Worm (Caenorhabditis elegans) whole organism, L1 larva: ENCODE results near the gene F49E12.8.
A peak's percentile ranks its signal among the peaks of the same experiment; 100 is the strongest.

Source experiments
- C16A3.4 ChIP-seq: fragments of 150-350 bp; optimal IDR thresholded peaks from 2 replicates; lab custom pipeline; 2014; ENCODE audit warnings: missing biosample characterization, missing genetic modification characterization
- C34B4.2 ChIP-seq: sonication (generic microtip); optimal IDR thresholded peaks from 2 replicates; lab custom pipeline; 2017; ENCODE audit warnings: mild to moderate bottlenecking, missing genetic modification characterization, missing compliant biosample characterization
- F16B12.6 ChIP-seq: fragments of 150-350 bp; optimal IDR thresholded peaks from 2 replicates; lab custom pipeline; 2014; ENCODE audit warnings: missing biosample characterization, missing genetic modification characterization
- alr-1 ChIP-seq: fragments of 200-800 bp; sonication (Bioruptor generic); optimal IDR thresholded peaks from 2 replicates; lab custom pipeline; 2018; ENCODE audit warnings: borderline replicate concordance, mild to moderate bottlenecking, missing genetic modification characterization, missing compliant biosample characterization
- ama-1 ChIP-seq: fragments of 150-350 bp; optimal IDR thresholded peaks from 2 replicates; lab custom pipeline; 2014
- blmp-1 ChIP-seq: fragments of 150-350 bp; optimal IDR thresholded peaks from 2 replicates; lab custom pipeline; 2014; ENCODE audit warnings: missing biosample characterization, missing genetic modification characterization
- ceh-63 ChIP-seq: fragments of 200-800 bp; sonication (Bioruptor generic); optimal IDR thresholded peaks from 2 replicates; lab custom pipeline; 2018; ENCODE audit warnings: mild to moderate bottlenecking, missing genetic modification characterization, missing compliant biosample characterization
- ceh-90 ChIP-seq: sonication (generic microtip); optimal IDR thresholded peaks from 2 replicates; lab custom pipeline; 2016; ENCODE audit warnings: missing genetic modification characterization, missing compliant biosample characterization
- dpl-1 ChIP-seq, 3 experiments: fragments of 150-350 bp in 2 of 3; sonication (generic microtip) in 1 of 3; optimal IDR thresholded peaks; 2 replicates each; lab custom pipeline; 2014 to 2017; ENCODE audit warnings: missing biosample characterization in 3 of 3, missing genetic modification characterization in 3 of 3, missing genetic modification reagents in 3 of 3
- dsc-1 ChIP-seq: sonication (generic microtip); optimal IDR thresholded peaks from 2 replicates; lab custom pipeline; 2016; ENCODE audit warnings: mild to moderate bottlenecking, missing genetic modification characterization, missing compliant biosample characterization
- efl-3 ChIP-seq: fragments of 200-800 bp; sonication (Bioruptor generic); optimal IDR thresholded peaks from 2 replicates; lab custom pipeline; 2018; ENCODE audit warnings: mild to moderate bottlenecking, missing genetic modification characterization, missing compliant biosample characterization
- egl-13 ChIP-seq: sonication (generic microtip); optimal IDR thresholded peaks from 2 replicates; lab custom pipeline; 2016; ENCODE audit warnings: missing genotype, missing genetic modification reagents, missing genetic modification characterization, missing compliant biosample characterization
- elt-2 ChIP-seq: sonication (generic microtip); optimal IDR thresholded peaks from 2 replicates; lab custom pipeline; 2016; ENCODE audit warnings: missing genetic modification characterization, mild to moderate bottlenecking, inconsistent platforms, missing compliant biosample characterization, missing genetic modification reagents
- ets-5 ChIP-seq: fragments of 200-800 bp; sonication (Bioruptor generic); IDR thresholded peaks from 2 replicates; pipeline ENCODE4 v1.3.6; 2022; ENCODE audit warnings: missing genetic modification characterization, missing compliant biosample characterization
- fkh-10 ChIP-seq: sonication (generic microtip); optimal IDR thresholded peaks from 2 replicates; lab custom pipeline; 2017; ENCODE audit warnings: missing biosample characterization, missing genetic modification reagents, missing genetic modification characterization
- fkh-4 ChIP-seq: sonication (generic microtip); optimal IDR thresholded peaks from 2 replicates; lab custom pipeline; 2016; ENCODE audit warnings: missing compliant biosample characterization, missing genetic modification characterization, borderline replicate concordance
- fos-1 ChIP-seq: fragments of 150-350 bp; optimal IDR thresholded peaks from 2 replicates; lab custom pipeline; 2014; ENCODE audit warnings: missing biosample characterization, missing genetic modification characterization
- hlh-4 ChIP-seq: sonication (generic microtip); optimal IDR thresholded peaks from 2 replicates; lab custom pipeline; 2016; ENCODE audit warnings: mild to moderate bottlenecking, missing genetic modification characterization, missing compliant biosample characterization
- lin-14 ChIP-seq: fragments of 200-800 bp; sonication (Bioruptor generic); optimal IDR thresholded peaks from 2 replicates; lab custom pipeline; 2018; ENCODE audit warnings: mild to moderate bottlenecking, missing genetic modification characterization, moderate library complexity, missing compliant biosample characterization
- lin-15B ChIP-seq: fragments of 150-350 bp; sonication (generic microtip); optimal IDR thresholded peaks from 3 replicates; lab custom pipeline; 2014; ENCODE audit warnings: missing biosample characterization, missing genetic modification characterization
- lin-35 ChIP-seq, 2 experiments: fragments of 150-350 bp; optimal IDR thresholded peaks; 2 replicates each; lab custom pipeline; 2014; ENCODE audit warnings: missing biosample characterization in 2 of 2, missing genetic modification characterization in 2 of 2, missing genetic modification reagents in 2 of 2
- lin-39 ChIP-seq: fragments of 150-350 bp; optimal IDR thresholded peaks from 2 replicates; lab custom pipeline; 2014; ENCODE audit warnings: missing biosample characterization, missing genetic modification reagents, missing genetic modification characterization
- lsy-2 ChIP-seq, 2 experiments: fragments of 150-350 bp; optimal IDR thresholded peaks; 2 replicates each; lab custom pipeline; 2014; ENCODE audit warnings: missing biosample characterization in 2 of 2, missing genetic modification characterization in 2 of 2
- mep-1 ChIP-seq: fragments of 150-350 bp; optimal IDR thresholded peaks from 2 replicates; lab custom pipeline; 2014; ENCODE audit warnings: missing biosample characterization, missing genetic modification characterization
- nhr-84 ChIP-seq: sonication (generic microtip); optimal IDR thresholded peaks from 2 replicates; lab custom pipeline; 2017; ENCODE audit warnings: missing biosample characterization, missing genetic modification characterization
- nhr-85 ChIP-seq: sonication (generic microtip); peaks from one replicate; lab custom pipeline; 2016; ENCODE audit warnings: missing genetic modification characterization, inconsistent platforms, missing compliant biosample characterization
- rnt-1 ChIP-seq: sonication (generic microtip); optimal IDR thresholded peaks from 2 replicates; lab custom pipeline; 2016; ENCODE audit warnings: mild to moderate bottlenecking, missing genetic modification characterization, moderate library complexity, missing compliant biosample characterization
- skn-1 ChIP-seq: fragments of 150-350 bp; optimal IDR thresholded peaks from 2 replicates; lab custom pipeline; 2014; ENCODE audit warnings: missing biosample characterization, missing genetic modification characterization
- snu-23 ChIP-seq: sonication (generic microtip); optimal IDR thresholded peaks from 2 replicates; lab custom pipeline; 2016; ENCODE audit warnings: missing genetic modification characterization, missing compliant biosample characterization
- swsn-7 ChIP-seq: sonication (generic microtip); optimal IDR thresholded peaks from 2 replicates; lab custom pipeline; 2016; ENCODE audit warnings: missing genetic modification characterization, missing compliant biosample characterization
- unc-62 ChIP-seq: fragments of 150-350 bp; optimal IDR thresholded peaks from 2 replicates; lab custom pipeline; 2014; ENCODE audit warnings: missing biosample characterization, missing genetic modification reagents, missing genetic modification characterization
- unc-86 ChIP-seq: sonication (generic microtip); optimal IDR thresholded peaks from 2 replicates; lab custom pipeline; 2016; ENCODE audit warnings: missing genetic modification characterization, missing compliant biosample characterization
- vab-15 ChIP-seq: sonication (generic microtip); optimal IDR thresholded peaks from 2 replicates; lab custom pipeline; 2017; ENCODE audit warnings: missing genotype, mild to moderate bottlenecking, missing genetic modification characterization, missing compliant biosample characterization
- zip-4 ChIP-seq: fragments of 200-800 bp; sonication (Bioruptor generic); optimal IDR thresholded peaks from 2 replicates; lab custom pipeline; 2018; ENCODE audit warnings: mild to moderate bottlenecking, missing genetic modification characterization, moderate library complexity, missing compliant biosample characterization
- ztf-11 ChIP-seq, 2 experiments: sonication (generic microtip); optimal IDR thresholded peaks; 2 replicates each; lab custom pipeline; 2016 to 2017; ENCODE audit warnings: missing genetic modification characterization in 2 of 2, missing biosample characterization in 1 of 2, missing compliant biosample characterization in 1 of 2

F49E12.8 gene

DNA sequence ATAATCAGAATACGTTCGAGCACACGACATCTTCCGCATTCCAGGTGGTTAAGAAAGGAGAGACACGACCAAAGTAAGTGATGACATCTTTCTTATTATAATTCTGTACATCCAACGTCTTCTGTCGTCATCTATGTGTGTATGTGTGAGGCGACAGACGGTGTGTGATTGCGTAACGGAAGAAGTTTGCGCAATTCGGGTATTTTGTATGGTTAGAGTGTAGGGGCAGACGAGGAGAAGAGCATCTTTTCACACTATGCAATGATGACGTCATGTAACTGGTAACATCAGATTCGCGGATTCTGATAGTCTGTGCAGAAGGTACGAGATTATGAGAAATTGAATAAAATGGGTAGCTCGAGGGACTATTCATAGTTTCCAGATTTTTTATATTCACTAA, 20.9 kb upstream of the F49E12.8 start:
- no peak for TF ChIP-seq snu-23
- peak; percentile 0 for TF ChIP-seq rnt-1 (tag; lab: Kevin White, UChicago)
- no peak for TF ChIP-seq unc-62 (GFP tag; lab: Kevin White, UChicago)

DNA sequence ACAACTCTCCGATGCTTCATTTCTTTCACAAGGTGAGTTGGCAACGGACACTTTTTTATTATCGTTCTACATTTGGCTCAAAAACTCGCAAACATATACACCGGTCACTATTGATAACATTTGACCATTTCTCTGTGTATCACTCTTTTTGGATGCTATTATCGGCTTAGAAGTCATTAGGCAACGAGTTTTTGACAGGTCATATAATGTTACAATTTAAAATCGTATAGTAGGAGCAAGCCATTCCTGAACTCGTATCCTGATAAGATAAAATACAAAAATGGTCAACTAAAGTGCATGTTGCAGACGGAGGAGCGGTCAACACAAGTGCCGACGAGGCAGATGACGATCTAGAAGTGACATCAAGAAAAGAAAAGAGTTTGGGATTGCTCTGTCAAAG, 18.8 kb upstream of the F49E12.8 start:
- TF ChIP-seq fkh-4 (tag; lab: Kevin White, UChicago) (no peak), hlh-4 (no peak), lsy-2 (tag; optimal IDR thresholded peaks at IDR 0.05; lab: Kevin White, UChicago) (no peak), fos-1 (no peak), skn-1 (tag; lab: Kevin White, UChicago) (no peak), elt-2 (tag; lab: Kevin White, UChicago) (peak; percentile 29), nhr-84 (tag; lab: Kevin White, UChicago) (no peak), F16B12.6 (tag; lab: Kevin White, UChicago) (no peak)

DNA sequence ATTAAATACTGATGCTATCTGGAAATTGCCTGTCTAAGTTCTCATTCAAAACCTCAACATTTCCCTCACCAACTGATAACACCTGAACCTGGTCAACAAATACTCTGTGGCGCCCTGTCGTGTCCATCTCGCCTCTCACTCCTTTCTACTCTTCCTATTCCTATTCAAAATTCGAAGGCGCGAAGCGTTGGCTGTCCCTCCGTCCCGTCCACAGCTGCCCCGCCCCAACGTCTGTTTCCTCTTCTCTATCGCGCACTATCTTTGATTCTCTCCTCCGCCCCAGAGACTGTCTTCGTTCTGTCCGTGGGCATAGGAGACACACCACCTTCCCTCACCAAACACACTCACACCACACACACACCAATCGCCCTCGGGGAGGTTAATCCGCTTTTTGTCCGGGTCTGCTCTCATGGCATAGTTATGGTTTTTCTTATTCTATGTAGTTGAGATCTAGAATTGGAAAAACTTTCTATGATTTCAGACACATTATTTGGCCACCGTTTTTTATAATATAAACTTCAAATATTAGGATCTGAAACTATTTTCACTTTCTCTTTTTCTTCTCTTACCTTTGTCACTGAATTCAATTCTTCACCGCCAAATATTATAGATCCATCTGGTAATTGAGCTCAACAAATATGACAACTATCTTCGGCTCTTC, 18.1 kb upstream of the F49E12.8 start, which contains the start of gene efl-3:
TSS of gene efl-3 (plus strand) at position 611 of the 661 bp plus-strand sequence.
- TF ChIP-seq lin-14 (GFP tag; lab: Kevin White, UChicago) (peak; percentile 50), dpl-1 (GFP tag; optimal IDR thresholded peaks at IDR 0.05; lab: Kevin White, UChicago) (no peak), swsn-7 (tag; lab: Kevin White, UChicago) (no peak), nhr-85 (tag; lab: Kevin White, UChicago) (peak; percentile 70), elt-2 (tag; lab: Kevin White, UChicago) (peak; percentile 33), ama-1 (no peak), blmp-1 (peak; percentile 14), ceh-63 (GFP tag; lab: Kevin White, UChicago) (no peak), lin-35 (GFP tag; optimal IDR thresholded peaks at IDR 0.05; lab: Kevin White, UChicago) (peak in 1 of 2 experiments; percentile 6)

DNA sequence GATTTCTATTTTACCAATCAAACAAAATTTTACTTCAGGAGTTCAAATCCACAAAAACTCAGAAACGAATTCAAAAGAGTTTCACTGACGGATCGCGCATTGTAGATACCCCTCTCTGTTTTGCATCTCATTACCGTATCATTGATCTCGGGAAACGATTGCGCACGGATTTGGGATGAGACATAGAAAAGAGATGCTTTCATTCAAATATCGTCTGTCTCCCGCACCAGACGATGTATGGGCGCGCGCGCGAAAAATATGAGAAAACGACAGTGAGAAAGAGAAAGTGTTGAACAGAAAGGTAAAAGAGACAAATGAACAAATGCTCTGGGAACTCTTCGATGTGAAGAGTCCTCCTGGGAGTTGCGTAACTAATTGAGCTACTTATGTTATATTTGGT, 16.9 kb upstream of the F49E12.8 start:
- TF ChIP-seq vab-15 (tag; lab: Kevin White, UChicago) = no peak
- peak; percentile 92 for TF ChIP-seq blmp-1

DNA sequence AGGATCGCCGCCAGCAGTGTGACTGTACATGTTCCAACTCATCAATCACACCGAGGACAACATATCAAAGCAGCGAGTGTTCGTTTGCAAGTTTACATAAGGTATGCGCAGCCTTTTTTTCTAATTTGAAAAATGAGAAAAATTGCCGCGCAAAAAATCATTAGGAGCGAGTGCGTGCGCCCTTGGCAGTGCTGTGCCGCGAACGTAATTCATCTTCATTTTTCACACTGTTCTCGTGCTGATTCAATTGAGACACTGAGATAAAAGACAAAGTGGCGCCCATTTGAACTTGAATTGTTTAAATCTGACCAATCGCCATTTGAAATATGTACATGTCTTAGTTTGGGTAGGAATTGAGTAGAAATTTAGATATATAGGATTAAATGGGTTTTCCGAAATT, 15.4 kb upstream of the F49E12.8 start:
- TF ChIP-seq F16B12.6 (tag; lab: Kevin White, UChicago) (no peak), lin-14 (GFP tag; lab: Kevin White, UChicago) (peak; percentile 45), efl-3 (peak; percentile 50), ztf-11 (tag; optimal IDR thresholded peaks at IDR 0.05; lab: Kevin White, UChicago) (peak in 1 of 2 experiments; percentile 28), nhr-85 (tag; lab: Kevin White, UChicago) (peak; percentile 82), alr-1 (tag; lab: Kevin White, UChicago) (no peak), egl-13 (no peak), C34B4.2 (tag; lab: Kevin White, UChicago) (no peak), lin-39 (tag; lab: Kevin White, UChicago) (peak; percentile 60), dsc-1 (tag; lab: Kevin White, UChicago) (no peak), ets-5 (GFP tag; lab: Robert Waterston, UW) (no peak), blmp-1 (peak; percentile 17)

DNA sequence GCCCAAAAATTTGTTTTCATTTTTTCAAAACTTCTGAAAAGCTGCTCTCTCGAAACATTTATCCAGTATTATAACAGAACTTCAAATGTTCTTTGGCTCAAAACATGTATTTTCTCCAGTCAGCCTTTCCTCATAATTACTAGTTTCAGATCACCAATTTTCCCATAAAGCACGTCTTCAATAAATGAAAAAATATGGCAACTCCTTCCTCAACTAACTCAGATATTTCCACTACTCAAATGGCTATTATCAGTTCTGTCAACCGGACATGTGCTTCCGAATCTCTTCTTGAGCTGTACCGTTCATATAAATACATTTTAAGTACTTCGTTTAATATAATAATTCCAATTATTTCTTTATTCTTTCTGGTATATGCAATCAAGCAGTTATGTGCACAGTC, 13.4 kb upstream of the F49E12.8 start, which contains the start of gene sra-13:
TSS of gene sra-13 (plus strand) at position 195 of the 400 bp plus-strand sequence.
- no peak for TF ChIP-seq mep-1 (tag; lab: Kevin White, UChicago)
- TF ChIP-seq nhr-85 (tag; lab: Kevin White, UChicago) = no peak
- no peak for TF ChIP-seq egl-13
- TF ChIP-seq fkh-10 (GFP tag; lab: Kevin White, UChicago) = no peak
- no peak for TF ChIP-seq elt-2 (tag; lab: Kevin White, UChicago)
- TF ChIP-seq zip-4 (GFP tag; lab: Kevin White, UChicago) = no peak
- TF ChIP-seq ceh-90 = no peak
- TF ChIP-seq fos-1 = no peak
- no peak for TF ChIP-seq ceh-63 (GFP tag; lab: Kevin White, UChicago)
- TF ChIP-seq unc-86 (tag; lab: Kevin White, UChicago) = no peak
- no peak for TF ChIP-seq C16A3.4 (tag; lab: Kevin White, UChicago)
- no peak for TF ChIP-seq lin-15B (tag; lab: Kevin White, UChicago)
- TF ChIP-seq, all 84 proteins: peak for 0
